Worm (Caenorhabditis elegans) whole organism, young adult: ENCODE results near the gene Y7A5A.2.

Experiments used
- B0019.2 ChIP-seq: fragments of 200-800 bp; sonication (Bioruptor generic); conservative IDR thresholded peaks from 2 replicates; pipeline ENCODE4 v1.3.6; 2022; ENCODE audit warnings: missing genetic modification reagents, missing genetic modification characterization, missing compliant biosample characterization
- B0261.1 ChIP-seq: sonication (generic microtip); optimal IDR thresholded peaks from 2 replicates; lab custom pipeline; 2016; ENCODE audit warnings: mild to moderate bottlenecking, missing genetic modification characterization, moderate library complexity, missing compliant biosample characterization
- B0336.3 ChIP-seq: fragments of 200-800 bp; sonication (Bioruptor generic); IDR thresholded peaks from 2 replicates; pipeline ENCODE4 v1.3.6; 2022; ENCODE audit warnings: missing genetic modification characterization, missing compliant biosample characterization
- C06A6.2 ChIP-seq: fragments of 200-800 bp; sonication (Bioruptor generic); conservative IDR thresholded peaks from 2 replicates; pipeline ENCODE4 v1.3.6; 2022; ENCODE audit warnings: missing genetic modification characterization, missing compliant biosample characterization
- C17E4.6 ChIP-seq: fragments of 200-800 bp; sonication (Bioruptor generic); IDR thresholded peaks from 2 replicates; pipeline ENCODE4 v1.3.6; 2022; ENCODE audit warnings: missing genetic modification reagents, missing genetic modification characterization, missing compliant biosample characterization
- F23B12.7 ChIP-seq: sonication (generic microtip); optimal IDR thresholded peaks from 2 replicates; lab custom pipeline; 2017; ENCODE audit warnings: missing genetic modification characterization, mild to moderate bottlenecking, missing compliant biosample characterization, antibody characterized with exemption, moderate library complexity; ENCODE audit not compliant: insufficient read depth
- K11D2.4 ChIP-seq: fragments of 200-800 bp; sonication (Bioruptor generic); IDR thresholded peaks from 2 replicates; pipeline ENCODE4 v1.3.6; 2022; ENCODE audit warnings: missing genetic modification reagents, missing genetic modification characterization, missing compliant biosample characterization
- K12H6.12 ChIP-seq: fragments of 200-800 bp; sonication (Bioruptor generic); optimal IDR thresholded peaks from 2 replicates; lab custom pipeline; 2018; ENCODE audit warnings: mild to moderate bottlenecking, missing genetic modification characterization, missing compliant biosample characterization
- T07F8.4 ChIP-seq: sonication (generic microtip); optimal IDR thresholded peaks from 2 replicates; lab custom pipeline; 2016; ENCODE audit warnings: mild to moderate bottlenecking, missing genetic modification characterization, moderate library complexity, missing compliant biosample characterization
- T26A5.8 ChIP-seq: sonication (generic microtip); optimal IDR thresholded peaks from 2 replicates; lab custom pipeline; 2016; ENCODE audit warnings: missing genetic modification characterization, missing compliant biosample characterization
- Y53G8AR.9 ChIP-seq: fragments of 200-800 bp; sonication (Bioruptor generic); conservative IDR thresholded peaks from 2 replicates; pipeline ENCODE4 v1.3.6; 2022; ENCODE audit warnings: missing genetic modification reagents, missing genetic modification characterization, missing compliant biosample characterization
- Y67H2A.10 ChIP-seq: fragments of 200-800 bp; sonication (Bioruptor generic); conservative IDR thresholded peaks from 2 replicates; pipeline ENCODE4 v1.3.6; 2022; ENCODE audit warnings: missing genetic modification reagents, missing genetic modification characterization, missing compliant biosample characterization
- Y95B8A.8 ChIP-seq: fragments of 200-800 bp; sonication (Bioruptor generic); IDR thresholded peaks from 2 replicates; pipeline ENCODE4 v1.3.6; 2022; ENCODE audit warnings: missing genetic modification reagents, missing genetic modification characterization, missing compliant biosample characterization
- akir-1 ChIP-seq: fragments of 200-800 bp; sonication (Bioruptor generic); optimal IDR thresholded peaks from 2 replicates; lab custom pipeline; 2018; ENCODE audit warnings: mild to moderate bottlenecking, missing genetic modification characterization, moderate library complexity, missing compliant biosample characterization
- ama-1 ChIP-seq, 3 experiments: fragments of 150-350 bp in 1 of 3; sonication (generic microtip) in 2 of 3; optimal IDR thresholded peaks; 2 replicates each; lab custom pipeline; 2014 to 2018; ENCODE audit warnings: missing biosample characterization in 2 of 3, missing genetic modification characterization in 2 of 3, missing genetic modification reagents in 2 of 3
- aptf-2 ChIP-seq: fragments of 200-800 bp; sonication (Bioruptor generic); conservative IDR thresholded peaks from 2 replicates; pipeline ENCODE4 v1.3.6; 2022; ENCODE audit warnings: missing genetic modification reagents, missing genetic modification characterization, missing compliant biosample characterization
- athp-1 ChIP-seq: sonication (generic microtip); optimal IDR thresholded peaks from 2 replicates; lab custom pipeline; 2017; ENCODE audit warnings: mild to moderate bottlenecking, missing genetic modification characterization, missing compliant biosample characterization
- attf-3 ChIP-seq: fragments of 200-800 bp; sonication (Bioruptor generic); conservative IDR thresholded peaks from 2 replicates; pipeline ENCODE4 v1.3.6; 2022; ENCODE audit warnings: missing genetic modification reagents, missing genetic modification characterization, missing compliant biosample characterization
- bed-1 ChIP-seq: fragments of 200-800 bp; sonication (Bioruptor generic); IDR thresholded peaks from 2 replicates; pipeline ENCODE4 v1.3.6; 2022; ENCODE audit warnings: missing genetic modification reagents, missing genetic modification characterization, missing compliant biosample characterization
- bed-2 ChIP-seq: fragments of 200-800 bp; sonication (Bioruptor generic); IDR thresholded peaks from 2 replicates; pipeline ENCODE4 v1.3.6; 2022; ENCODE audit warnings: missing genetic modification reagents, missing genetic modification characterization, missing compliant biosample characterization
- cebp-1 ChIP-seq, 2 experiments: fragments of 200-800 bp in 1 of 2; sonication (Bioruptor generic) in 1 of 2; sonication (generic microtip) in 1 of 2; IDR thresholded peaks in 1 of 2; optimal IDR thresholded peaks in 1 of 2; 2 replicates each; pipeline versions ENCODE4 v1.3.6 to Lab custom; 2017 to 2022; ENCODE audit warnings: missing compliant biosample characterization in 2 of 2, missing genetic modification characterization in 2 of 2, mild to moderate bottlenecking in 1 of 2, missing genetic modification reagents in 1 of 2, moderate library complexity in 1 of 2
- ceh-79 ChIP-seq: sonication (generic microtip); optimal IDR thresholded peaks from 2 replicates; lab custom pipeline; 2017; ENCODE audit warnings: mild to moderate bottlenecking, missing genetic modification characterization, missing compliant biosample characterization
- chd-7 ChIP-seq: sonication (generic microtip); optimal IDR thresholded peaks from 2 replicates; lab custom pipeline; 2016; ENCODE audit warnings: mild to moderate bottlenecking, missing genetic modification characterization, moderate library complexity, missing compliant biosample characterization
- die-1 ChIP-seq: sonication (generic microtip); optimal IDR thresholded peaks from 2 replicates; lab custom pipeline; 2016; ENCODE audit warnings: missing genotype, mild to moderate bottlenecking, missing genetic modification characterization, missing compliant biosample characterization
- egl-44 ChIP-seq: fragments of 200-800 bp; sonication (Bioruptor generic); IDR thresholded peaks from 2 replicates; pipeline ENCODE4 v1.3.6; 2022; ENCODE audit warnings: missing genetic modification reagents, missing genetic modification characterization, missing compliant biosample characterization
- hlh-26 ChIP-seq: fragments of 200-800 bp; sonication (Bioruptor generic); conservative IDR thresholded peaks from 2 replicates; pipeline ENCODE4 v1.3.6; 2022; ENCODE audit warnings: missing genetic modification reagents, missing genetic modification characterization, missing compliant biosample characterization
- hrde-1 ChIP-seq: sonication (generic microtip); optimal IDR thresholded peaks from 2 replicates; lab custom pipeline; 2016; ENCODE audit warnings: missing genetic modification characterization, mild to moderate bottlenecking, missing compliant biosample characterization, moderate library complexity, missing genotype, missing genetic modification reagents, borderline replicate concordance
- hsf-1 ChIP-seq: fragments of 200-800 bp; sonication (Bioruptor generic); IDR thresholded peaks from 2 replicates; pipeline ENCODE4 v1.3.6; 2022; ENCODE audit warnings: missing genetic modification reagents, missing genetic modification characterization, missing compliant biosample characterization
- lag-1 ChIP-seq: fragments of 200-800 bp; sonication (Bioruptor generic); IDR thresholded peaks from 2 replicates; pipeline ENCODE4 v1.3.6; 2022; ENCODE audit warnings: missing genetic modification reagents, missing genetic modification characterization, missing compliant biosample characterization
- lir-1 ChIP-seq: fragments of 200-800 bp; sonication (Bioruptor generic); conservative IDR thresholded peaks from 2 replicates; pipeline ENCODE4 v1.3.6; 2022; ENCODE audit warnings: missing genetic modification reagents, missing genetic modification characterization, missing compliant biosample characterization
- mcd-1 ChIP-seq: fragments of 200-800 bp; sonication (Bioruptor generic); IDR thresholded peaks from 2 replicates; pipeline ENCODE4 v1.3.6; 2022; ENCODE audit warnings: missing genetic modification reagents, missing genetic modification characterization, missing compliant biosample characterization
- mes-4 ChIP-seq: sonication (generic microtip); optimal IDR thresholded peaks from 2 replicates; lab custom pipeline; 2016; ENCODE audit warnings: missing genotype, missing genetic modification characterization, missing compliant biosample characterization
- mxl-1 ChIP-seq: sonication (generic microtip); optimal IDR thresholded peaks from 2 replicates; lab custom pipeline; 2016; ENCODE audit warnings: missing genetic modification characterization, missing compliant biosample characterization
- nhr-179 ChIP-seq: sonication (generic microtip); optimal IDR thresholded peaks from 2 replicates; lab custom pipeline; 2016; ENCODE audit warnings: mild to moderate bottlenecking, missing genetic modification characterization, missing compliant biosample characterization
- repo-1 ChIP-seq: sonication (generic microtip); optimal IDR thresholded peaks from 2 replicates; lab custom pipeline; 2017; ENCODE audit warnings: mild to moderate bottlenecking, missing genetic modification characterization, missing compliant biosample characterization
- snpc-3.4 ChIP-seq: sonication (generic microtip); optimal IDR thresholded peaks from 2 replicates; lab custom pipeline; 2017; ENCODE audit warnings: missing genetic modification characterization, mild to moderate bottlenecking, missing compliant biosample characterization, antibody characterized with exemption, moderate library complexity, missing genotype, missing genetic modification reagents
- tbp1 ChIP-seq: fragments of 200-800 bp; sonication (Bioruptor generic); optimal IDR thresholded peaks from 2 replicates; lab custom pipeline; 2018; ENCODE audit warnings: mild to moderate bottlenecking, missing genetic modification characterization, missing compliant biosample characterization
- tbx-9 ChIP-seq: sonication (generic microtip); optimal IDR thresholded peaks from 2 replicates; lab custom pipeline; 2016; ENCODE audit warnings: borderline replicate concordance, missing genetic modification characterization, inconsistent platforms, missing compliant biosample characterization
- unc-130 ChIP-seq: sonication (generic microtip); optimal IDR thresholded peaks from 2 replicates; lab custom pipeline; 2016; ENCODE audit warnings: missing genetic modification reagents, missing genetic modification characterization, missing compliant biosample characterization
- unc-62 ChIP-seq: fragments of 150-350 bp; optimal IDR thresholded peaks from 2 replicates; lab custom pipeline; 2014; ENCODE audit warnings: missing biosample characterization, missing genetic modification reagents, missing genetic modification characterization
- ztf-3 ChIP-seq: fragments of 200-800 bp; sonication (Bioruptor generic); optimal IDR thresholded peaks from 2 replicates; lab custom pipeline; 2018; ENCODE audit warnings: mild to moderate bottlenecking, missing genetic modification characterization, missing compliant biosample characterization

The Y7A5A.2 gene

DNA sequence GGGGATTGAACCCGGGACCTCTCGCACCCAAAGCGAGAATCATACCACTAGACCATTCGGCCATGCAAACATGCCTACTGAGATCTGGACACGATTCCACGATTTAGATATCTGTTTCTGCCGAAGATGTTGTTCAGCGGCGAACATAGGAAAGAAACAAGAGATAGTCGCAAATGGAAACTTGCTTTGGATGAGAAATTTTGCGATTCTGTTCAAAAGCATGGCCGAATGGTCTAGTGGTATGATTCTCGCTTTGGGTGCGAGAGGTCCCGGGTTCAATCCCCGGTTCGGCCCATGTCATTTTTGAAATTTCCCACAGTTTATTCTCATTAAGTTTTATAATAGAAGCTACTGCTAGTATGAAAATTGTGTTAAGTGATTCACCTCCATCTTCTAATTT, 24.1 kb upstream of the Y7A5A.2 start (continued):
- no peak for TF ChIP-seq ceh-79
- no peak for TF ChIP-seq ama-1 (optimal IDR thresholded peaks at IDR 0.05; lab: Kevin White, UChicago)
- no peak for TF ChIP-seq ama-1 (GFP tag; optimal IDR thresholded peaks at IDR 0.05; lab: Kevin White, UChicago)
- TF ChIP-seq egl-44 (GFP tag; lab: Robert Waterston, UW): no peak
- no peak for TF ChIP-seq snpc-3.4 (tag; lab: Kevin White, UChicago)
- TF ChIP-seq Y95B8A.8 (GFP tag; lab: Robert Waterston, UW): no peak
- no peak for TF ChIP-seq aptf-2
- TF ChIP-seq cebp-1 (GFP tag; IDR thresholded peaks at IDR 0.05; lab: Robert Waterston, UW): 0 out of 2 replicates have a peak, but pooled peaks have one; percentile 27
- no peak for TF ChIP-seq cebp-1 (tag; optimal IDR thresholded peaks at IDR 0.05; lab: Kevin White, UChicago)
- TF ChIP-seq K12H6.12 (tag; lab: Kevin White, UChicago): no peak
- TF ChIP-seq tbx-9 (tag; lab: Kevin White, UChicago): no peak
- TF ChIP-seq die-1 (tag; lab: Kevin White, UChicago): peak; percentile 11
- TF ChIP-seq tbp1: peak; percentile 86
- no peak for TF ChIP-seq T26A5.8
- no peak for TF ChIP-seq B0019.2 (GFP tag; lab: Robert Waterston, UW)
- no peak for TF ChIP-seq C17E4.6
- no peak for TF ChIP-seq T07F8.4 (tag; lab: Kevin White, UChicago)
- no peak for TF ChIP-seq K11D2.4
- no peak for TF ChIP-seq repo-1
- no peak for TF ChIP-seq akir-1 (GFP tag; lab: Kevin White, UChicago)
- TF ChIP-seq Y53G8AR.9 (GFP tag; lab: Robert Waterston, UW): no peak
- peak; percentile 66 for TF ChIP-seq B0261.1 (tag; lab: Kevin White, UChicago)
- no peak for TF ChIP-seq hsf-1 (GFP tag; lab: Robert Waterston, UW)
- TF ChIP-seq mcd-1 (GFP tag; lab: Robert Waterston, UW): 0 out of 2 replicates have a peak, but pooled peaks have one; percentile 23
- TF ChIP-seq bed-2: no peak
- TF ChIP-seq mxl-1 (tag; lab: Kevin White, UChicago): no peak
- no peak for TF ChIP-seq bed-1 (GFP tag; lab: Robert Waterston, UW)
- TF ChIP-seq lir-1 (GFP tag; lab: Robert Waterston, UW): no peak
- TF ChIP-seq hlh-26: no peak
- no peak for TF ChIP-seq unc-130
- no peak for TF ChIP-seq unc-62 (GFP tag; lab: Kevin White, UChicago)
- no peak for TF ChIP-seq athp-1 (tag; lab: Kevin White, UChicago)
- TF ChIP-seq mes-4 (tag; lab: Kevin White, UChicago): no peak
- TF ChIP-seq lag-1 (GFP tag; lab: Robert Waterston, UW): no peak
- no peak for TF ChIP-seq attf-3 (GFP tag; lab: Robert Waterston, UW)
- no peak for TF ChIP-seq C06A6.2 (GFP tag; lab: Robert Waterston, UW)
- TF ChIP-seq ztf-3 (GFP tag; lab: Kevin White, UChicago): no peak

DNA sequence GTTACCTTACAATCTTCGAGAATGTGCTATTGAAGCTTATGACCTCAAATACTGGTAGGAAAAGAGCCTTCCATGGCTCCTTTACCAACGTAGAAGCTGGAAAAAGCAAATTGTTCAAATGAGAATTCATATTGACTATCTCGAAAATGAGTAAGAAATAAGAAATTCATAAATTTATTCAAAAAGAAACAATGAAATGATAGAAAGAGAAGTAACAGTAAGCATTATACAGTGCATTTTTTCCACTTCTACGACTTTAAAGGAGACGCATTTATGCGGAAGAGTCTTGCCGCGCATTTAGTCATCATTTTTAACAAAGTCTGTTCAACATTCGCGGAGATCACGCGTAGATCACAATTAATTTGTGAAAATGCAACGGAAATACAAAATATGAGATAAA, 22.4 kb upstream of the Y7A5A.2 start, which contains the start of gene Y7A5A.10:
Gene Y7A5A.10 (minus strand): TSS at position 101 of the 400 bp plus-strand sequence.
- TF ChIP-seq chd-7 (tag; lab: Kevin White, UChicago) (no peak), Y67H2A.10 (GFP tag; lab: Robert Waterston, UW) (no peak), K11D2.4 (no peak), Y95B8A.8 (GFP tag; lab: Robert Waterston, UW) (no peak), F23B12.7 (tag; lab: Kevin White, UChicago) (no peak), hrde-1 (no peak), B0336.3 (GFP tag; lab: Robert Waterston, UW) (no peak), nhr-179 (tag; lab: Kevin White, UChicago) (no peak)
